Fruit fly (Drosophila melanogaster) whole organism, pupa: ENCODE results near the gene beag.

Experiments
- CG10348 ChIP-seq: fragments of 200-800 bp; sonication (Bioruptor generic); IDR thresholded peaks from 2 replicates; pipeline ENCODE4 v1.3.6; 2022; ENCODE audit warnings: missing biosample characterization, missing genetic modification characterization
- CG12605 ChIP-seq: fragments of 200-800 bp; sonication (Bioruptor generic); IDR thresholded peaks from 2 replicates; pipeline ENCODE4 v1.3.6; 2022; ENCODE audit warnings: missing biosample characterization, missing genetic modification characterization
- CG13204 ChIP-seq: fragments of 200-800 bp; sonication (Bioruptor generic); optimal IDR thresholded peaks from 2 replicates; lab custom pipeline; 2018; ENCODE audit warnings: missing biosample characterization, mild to moderate bottlenecking, missing genetic modification characterization, moderate library complexity
- CG14655 ChIP-seq: fragments of 200-800 bp; sonication (Bioruptor generic); optimal IDR thresholded peaks from 3 replicates; lab custom pipeline; 2017; ENCODE audit warnings: mild to moderate bottlenecking, missing biosample characterization, missing genetic modification reagents, missing genetic modification characterization
- CG15710 ChIP-seq: fragments of 200-800 bp; sonication (Bioruptor generic); optimal IDR thresholded peaks from 2 replicates; lab custom pipeline; 2018; ENCODE audit warnings: missing biosample characterization, mild to moderate bottlenecking, missing genetic modification characterization, moderate library complexity
- CG17806 ChIP-seq: fragments of 200-800 bp; sonication (Bioruptor generic); optimal IDR thresholded peaks from 2 replicates; lab custom pipeline; 2018; ENCODE audit warnings: missing biosample characterization, mild to moderate bottlenecking, missing genetic modification characterization, moderate library complexity
- CG32121 ChIP-seq: fragments of 200-800 bp; sonication (Bioruptor generic); IDR thresholded peaks from 2 replicates; pipeline ENCODE4 v1.3.6; 2022; ENCODE audit warnings: missing biosample characterization, missing genetic modification characterization
- CG34367 ChIP-seq: fragments of 200-800 bp; sonication (Bioruptor generic); optimal IDR thresholded peaks from 2 replicates; lab custom pipeline; 2018; ENCODE audit warnings: missing biosample characterization, mild to moderate bottlenecking, missing genetic modification characterization
- CG4496 ChIP-seq: fragments of 200-800 bp; sonication (Bioruptor generic); IDR thresholded peaks from 3 replicates; pipeline ENCODE4 v1.3.6; 2022; ENCODE audit warnings: missing biosample characterization, missing genetic modification characterization
- CG8159 ChIP-seq: fragments of 200-800 bp; sonication (Bioruptor generic); optimal IDR thresholded peaks from 3 replicates; lab custom pipeline; 2018; ENCODE audit warnings: missing biosample characterization, mild to moderate bottlenecking, missing genetic modification characterization, moderate library complexity
- CG8301 ChIP-seq: fragments of 200-800 bp; sonication (Bioruptor generic); optimal IDR thresholded peaks from 2 replicates; lab custom pipeline; 2018; ENCODE audit warnings: missing biosample characterization, mild to moderate bottlenecking, missing genetic modification characterization
- CG9948 ChIP-seq: fragments of 200-800 bp; sonication (Bioruptor generic); optimal IDR thresholded peaks from 2 replicates; lab custom pipeline; 2018; ENCODE audit warnings: missing biosample characterization, mild to moderate bottlenecking, missing genetic modification characterization, moderate library complexity
- D1 ChIP-seq: fragments of 200-800 bp; sonication (Bioruptor generic); optimal IDR thresholded peaks from 2 replicates; lab custom pipeline; 2018; ENCODE audit warnings: missing biosample characterization, mild to moderate bottlenecking, missing genetic modification characterization, moderate library complexity
- EcR ChIP-seq: fragments of 200-800 bp; sonication (Bioruptor generic); optimal IDR thresholded peaks from 3 replicates; lab custom pipeline; 2019; ENCODE audit warnings: missing biosample characterization, missing genetic modification characterization, mild to moderate bottlenecking, moderate library complexity, missing genetic modification reagents
- Ets98B ChIP-seq: fragments of 200-800 bp; sonication (Bioruptor generic); IDR thresholded peaks from 2 replicates; pipeline ENCODE4 v1.3.6; 2022; ENCODE audit warnings: missing biosample characterization, missing genetic modification characterization
- Pif1A ChIP-seq: fragments of 200-800 bp; sonication (Bioruptor generic); optimal IDR thresholded peaks from 3 replicates; lab custom pipeline; 2016; ENCODE audit warnings: missing biosample characterization, missing genetic modification characterization
- Pif1B ChIP-seq: fragments of 200-800 bp; sonication (Bioruptor generic); optimal IDR thresholded peaks from 3 replicates; lab custom pipeline; 2016; ENCODE audit warnings: missing biosample characterization, missing genetic modification characterization
- Snoo ChIP-seq: fragments of 200-800 bp; sonication (Bioruptor generic); optimal IDR thresholded peaks from 3 replicates; lab custom pipeline; 2017; ENCODE audit warnings: missing biosample characterization, mild to moderate bottlenecking, missing genetic modification characterization, inconsistent platforms
- fd96Ca ChIP-seq: fragments of 200-800 bp; sonication (Bioruptor generic); IDR thresholded peaks from 3 replicates; pipeline ENCODE4 v1.3.6; 2022; ENCODE audit warnings: missing biosample characterization, missing genetic modification characterization
- gl ChIP-seq: fragments of 200-800 bp; sonication (Bioruptor generic); optimal IDR thresholded peaks from 2 replicates; lab custom pipeline; 2018; ENCODE audit warnings: missing biosample characterization, mild to moderate bottlenecking, missing genetic modification characterization
- rn ChIP-seq: fragments of 200-800 bp; sonication (Bioruptor generic); IDR thresholded peaks from 2 replicates; pipeline ENCODE4 v1.3.6; 2022; ENCODE audit warnings: missing biosample characterization, missing genetic modification characterization

The beag gene

DNA sequence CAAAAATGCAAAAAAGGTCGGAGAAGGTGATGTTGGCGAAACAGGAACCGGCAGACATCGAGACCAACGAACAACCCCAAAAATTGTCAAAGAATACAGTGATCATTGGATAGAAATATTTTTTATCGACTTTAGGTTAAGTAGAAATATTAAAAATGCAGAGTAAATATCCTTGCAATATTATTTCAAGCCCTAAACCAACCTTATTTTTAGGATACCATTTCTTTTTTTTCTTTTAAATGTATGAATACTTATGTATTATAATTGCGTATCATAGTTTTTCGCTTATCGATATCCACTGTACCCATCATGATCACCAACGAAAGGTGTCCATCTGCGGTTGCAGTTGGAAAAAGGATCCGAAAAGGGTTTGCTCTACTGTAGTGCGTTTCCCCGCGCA lies 29.6 kb downstream of the beag start:
- TF ChIP-seq CG32121 (GFP tag; lab: Robert Waterston, UW), result no peak
- no peak for TF ChIP-seq CG34367 (tag; lab: Kevin White, UChicago)
- no peak for TF ChIP-seq CG12605 (GFP tag; lab: Robert Waterston, UW)
- no peak for TF ChIP-seq Ets98B (GFP tag; lab: Robert Waterston, UW)
- TF ChIP-seq CG15710, result no peak

- TF ChIP-seq EcR (GFP tag; lab: Kevin White, UChicago) (peak; percentile 15), Ets98B (GFP tag; lab: Robert Waterston, UW) (no peak; the same call in 1 of the 2 replicates), CG8159 (tag; lab: Kevin White, UChicago) (peak; percentile 94), Snoo (tag; lab: Kevin White, UChicago) (peak; percentile 84), CG12605 (GFP tag; lab: Robert Waterston, UW) (0 out of 2 replicates have a peak, but pooled peaks have one; percentile 18), CG9948 (tag; lab: Kevin White, UChicago) (peak; percentile 88), gl (peak; percentile 59), Pif1B (GFP tag; lab: Kevin White, UChicago) (peak; percentile 79), Pif1A (GFP tag; lab: Kevin White, UChicago) (peak; percentile 82), CG14655 (GFP tag; lab: Kevin White, UChicago) (peak; percentile 91), CG34367 (tag; lab: Kevin White, UChicago) (peak; percentile 81), fd96Ca (GFP tag; lab: Robert Waterston, UW) (peak; percentile 44; the same call in 1 of the 3 replicates), CG10348 (GFP tag; lab: Robert Waterston, UW) (0 out of 2 replicates have a peak, but pooled peaks have one; percentile 16), CG8301 (tag; lab: Kevin White, UChicago) (peak; percentile 89), CG17806 (tag; lab: Kevin White, UChicago) (peak; percentile 78), D1 (tag; lab: Kevin White, UChicago) (peak; percentile 88), CG13204 (GFP tag; lab: Kevin White, UChicago) (peak; percentile 70), CG4496 (GFP tag; lab: Robert Waterston, UW) (peak; percentile 67; the same call in 1 of the 3 replicates), rn (GFP tag; lab: Robert Waterston, UW) (no peak), CG32121 (GFP tag; lab: Robert Waterston, UW) (peak; percentile 83), CG15710 (peak; percentile 90)
Measured at dm6 chr3R:9033619-9034401, 31.1 kb downstream of the beag start.

dm6 chr3R:9031797-9032418 lies 33.0 kb downstream of the beag start:
- TF ChIP-seq CG9948 (tag; lab: Kevin White, UChicago) (peak; percentile 98), gl (peak; percentile 98), CG13204 (GFP tag; lab: Kevin White, UChicago) (peak; percentile 97), D1 (tag; lab: Kevin White, UChicago) (peak; percentile 99), CG32121 (GFP tag; lab: Robert Waterston, UW) (peak; percentile 99), Pif1B (GFP tag; lab: Kevin White, UChicago) (peak; percentile 99), CG4496 (GFP tag; lab: Robert Waterston, UW) (peak; percentile 99), CG10348 (GFP tag; lab: Robert Waterston, UW) (peak; percentile 95), CG17806 (tag; lab: Kevin White, UChicago) (peak; percentile 99), CG8301 (tag; lab: Kevin White, UChicago) (peak; percentile 99), CG8159 (tag; lab: Kevin White, UChicago) (peak; percentile 98), Pif1A (GFP tag; lab: Kevin White, UChicago) (peak; percentile 99), EcR (GFP tag; lab: Kevin White, UChicago) (peak; percentile 81), CG14655 (GFP tag; lab: Kevin White, UChicago) (peak; percentile 99), CG15710 (peak; percentile 99), CG12605 (GFP tag; lab: Robert Waterston, UW) (peak; percentile 99), rn (GFP tag; lab: Robert Waterston, UW) (peak; percentile 98), fd96Ca (GFP tag; lab: Robert Waterston, UW) (peak; percentile 99), Ets98B (GFP tag; lab: Robert Waterston, UW) (peak; percentile 99), CG34367 (tag; lab: Kevin White, UChicago) (peak; percentile 99), Snoo (tag; lab: Kevin White, UChicago) (peak; percentile 97)

- TF ChIP-seq CG10348 (GFP tag; lab: Robert Waterston, UW) (no peak), EcR (GFP tag; lab: Kevin White, UChicago) (peak; percentile 11)
Measured at dm6 chr3R:9030750-9031128, 34.1 kb downstream of the beag start.

DNA sequence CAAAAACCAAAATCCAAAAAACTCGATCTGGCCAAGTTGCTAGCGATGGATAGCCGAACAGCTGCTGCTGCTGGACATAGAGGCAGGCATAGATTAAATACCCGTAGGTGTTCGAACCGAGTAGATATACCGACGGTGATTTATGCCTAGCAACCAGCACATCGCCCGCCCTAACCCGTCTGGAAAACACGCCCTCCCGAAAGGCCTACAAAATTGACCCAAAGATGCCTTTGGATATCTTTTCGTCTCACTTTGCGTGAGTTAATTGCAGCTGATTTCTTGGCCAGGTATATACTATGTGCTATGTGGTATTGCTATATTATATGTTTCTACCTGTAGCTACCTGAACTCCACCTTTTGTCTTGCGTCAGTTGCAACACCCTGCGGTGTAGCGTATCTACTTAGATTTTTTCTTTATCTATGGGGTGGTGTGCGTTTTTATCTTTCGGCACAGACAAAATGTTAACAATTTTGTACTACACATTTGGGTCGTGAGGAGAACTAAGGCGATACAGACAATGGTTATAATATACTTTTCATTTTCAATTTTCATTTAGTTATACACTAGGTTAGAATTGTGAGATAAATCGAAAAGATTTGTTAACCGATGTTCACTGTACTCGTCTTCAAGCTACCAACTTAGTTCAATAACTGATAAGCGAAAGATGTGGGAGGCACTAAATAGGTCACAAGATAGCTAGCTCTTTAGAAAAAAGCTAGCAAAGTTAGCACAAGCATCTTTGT lies 34.7 kb downstream of the beag start:
- TF ChIP-seq EcR (GFP tag; lab: Kevin White, UChicago) (no peak), CG8301 (tag; lab: Kevin White, UChicago) (no peak)
